Worm (Caenorhabditis elegans): ENCODE measurements around the gene sqst-5.

DNA sequence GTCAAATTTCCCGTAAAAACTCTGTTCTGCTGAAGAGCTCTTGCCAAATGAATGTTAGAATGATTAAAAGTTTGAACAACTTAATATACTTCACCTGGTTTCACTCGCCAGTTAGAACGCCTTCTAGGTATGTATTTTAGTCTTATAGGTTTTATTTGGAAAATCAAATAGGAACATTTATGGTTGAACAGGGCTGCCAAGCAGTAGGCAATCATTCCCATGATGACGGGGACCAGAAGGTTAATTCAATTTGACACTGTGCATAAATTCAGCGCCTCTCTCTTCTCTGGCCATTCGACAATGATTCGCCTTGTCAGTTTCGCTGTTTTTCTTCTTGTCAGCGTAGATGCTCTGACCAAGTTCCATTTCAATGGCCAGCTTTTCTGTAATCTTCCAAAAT, 34.7 kb upstream of the sqst-5 start, which contains the start of gene F40G9.15:
- TF ChIP-seq nhr-237 (tag; optimal IDR thresholded peaks at IDR 0.05) (no peak), pha-4 (tag; optimal IDR thresholded peaks at IDR 0.05) (no peak), sptf-1 (tag; optimal IDR thresholded peaks at IDR 0.05) (no peak), ztf-11 (tag; optimal IDR thresholded peaks at IDR 0.05) (no peak), blmp-1 (tag; optimal IDR thresholded peaks at IDR 0.05) (no peak), elt-3 (tag; optimal IDR thresholded peaks at IDR 0.05) (no peak), lsy-2 (tag; optimal IDR thresholded peaks at IDR 0.05) (no peak), zip-8 (tag; optimal IDR thresholded peaks at IDR 0.05) (no peak)
